Fruit fly (Drosophila melanogaster): ENCODE results near the gene ash1.
A peak's percentile ranks its signal among the peaks of the same experiment; 100 is the strongest.

Gene ash1

dm6 chr3L:19590422-19590821 lies 8.1 kb downstream of the ash1 start, which contains the start of gene CG14100 (continued):
- TF ChIP-seq CG1621 (tag; optimal IDR thresholded peaks at IDR 0.05) (peak; percentile 100), Hr38 (GFP tag; optimal IDR thresholded peaks at IDR 0.05) (peak; percentile 100), acj6 (GFP tag; optimal IDR thresholded peaks at IDR 0.05) (peak; percentile 100), CG6163 (GFP tag; IDR thresholded peaks at IDR 0.05) (peak; percentile 100), Blimp-1 (GFP tag; optimal IDR thresholded peaks at IDR 0.05) (peak; percentile 99), net (GFP tag; optimal IDR thresholded peaks at IDR 0.05) (peak; percentile 100), CG15336 (GFP tag; IDR thresholded peaks at IDR 0.05) (peak; percentile 100), svp (GFP tag) (peak; percentile 100), vri (GFP tag; optimal IDR thresholded peaks at IDR 0.05) (peak; percentile 100), CG8632 (GFP tag; optimal IDR thresholded peaks at IDR 0.05) (peak; percentile 100), CG10631 (GFP tag; optimal IDR thresholded peaks at IDR 0.05) (peak; percentile 100), Eip93F (GFP tag; optimal IDR thresholded peaks at IDR 0.05) (peak; percentile 100), esn (GFP tag; optimal IDR thresholded peaks at IDR 0.05) (peak; percentile 100), CG32006 (GFP tag; optimal IDR thresholded peaks at IDR 0.05) (peak; percentile 100), fkh (GFP tag; optimal IDR thresholded peaks at IDR 0.05) (peak; percentile 100), Eip78C (GFP tag) (peak; percentile 100), fd85E (GFP tag; optimal IDR thresholded peaks at IDR 0.05) (peak; percentile 99), CG8319 (GFP tag; optimal IDR thresholded peaks at IDR 0.05) (peak; percentile 100), CG11902 (GFP tag; optimal IDR thresholded peaks at IDR 0.05) (peak; percentile 100), CG6808 (GFP tag; optimal IDR thresholded peaks at IDR 0.05) (peak; percentile 99), Smox (GFP tag; optimal IDR thresholded peaks at IDR 0.05) (peak; percentile 100), eg (GFP tag; IDR thresholded peaks at IDR 0.05) (peak; percentile 100), Sox102F (GFP tag; optimal IDR thresholded peaks at IDR 0.05) (peak; percentile 100), salr (GFP tag; optimal IDR thresholded peaks at IDR 0.05) (peak; percentile 100), dac (GFP tag; optimal IDR thresholded peaks at IDR 0.05) (peak; percentile 100), Ets21C (GFP tag; optimal IDR thresholded peaks at IDR 0.05) (peak; percentile 100), CG31627 (GFP tag; optimal IDR thresholded peaks at IDR 0.05) (peak; percentile 100), achi (GFP tag; optimal IDR thresholded peaks at IDR 0.05) (peak; percentile 100), CG9139 (GFP tag; optimal IDR thresholded peaks at IDR 0.05) (peak; percentile 100), Sox14 (GFP tag; optimal IDR thresholded peaks at IDR 0.05) (peak; percentile 100), dsx (GFP tag; optimal IDR thresholded peaks at IDR 0.05; ENCODE audit: poor library complexity, severe bottlenecking) (peak; percentile 99), CG3032 (tag; optimal IDR thresholded peaks at IDR 0.05) (peak; percentile 100), pdm3 (GFP tag; optimal IDR thresholded peaks at IDR 0.05) (peak; percentile 100), cyc (GFP tag; optimal IDR thresholded peaks at IDR 0.05) (peak; percentile 100), lz (GFP tag; optimal IDR thresholded peaks at IDR 0.05) (peak; percentile 100), spab (GFP tag; optimal IDR thresholded peaks at IDR 0.05) (peak; percentile 100), CG34406 (GFP tag; optimal IDR thresholded peaks at IDR 0.05) (peak; percentile 100)

dm6 chr3L:19585979-19586378 lies 12.6 kb downstream of the ash1 start, which contains the start of the genes CG9231 and CG9330:
CG9231 (minus strand) TSS chr3L:19586003.
CG9330 (plus strand) TSS chr3L:19586253.
- TF ChIP-seq Hr38 (GFP tag; optimal IDR thresholded peaks at IDR 0.05) (no peak), CG11294 (GFP tag; IDR thresholded peaks at IDR 0.05) (no peak), Hr39 (GFP tag; optimal IDR thresholded peaks at IDR 0.05) (peak; percentile 17), CG15336 (GFP tag; IDR thresholded peaks at IDR 0.05) (no peak), dsx (GFP tag; optimal IDR thresholded peaks at IDR 0.05; ENCODE audit: poor library complexity, severe bottlenecking) (no peak), vri (GFP tag; optimal IDR thresholded peaks at IDR 0.05) (peak; percentile 5), Sox14 (GFP tag; optimal IDR thresholded peaks at IDR 0.05) (peak; percentile 47), CG6808 (GFP tag; optimal IDR thresholded peaks at IDR 0.05) (no peak), cyc (GFP tag; optimal IDR thresholded peaks at IDR 0.05) (peak; percentile 17), CG11902 (GFP tag; optimal IDR thresholded peaks at IDR 0.05) (no peak), achi (GFP tag; optimal IDR thresholded peaks at IDR 0.05) (peak; percentile 83), Smox (GFP tag; optimal IDR thresholded peaks at IDR 0.05) (peak; percentile 23), CG10669 (GFP tag; optimal IDR thresholded peaks at IDR 0.05) (no peak), Hr4 (GFP tag; optimal IDR thresholded peaks at IDR 0.05) (peak; percentile 10), CG4318 (GFP tag; optimal IDR thresholded peaks at IDR 0.05) (no peak), lz (GFP tag; optimal IDR thresholded peaks at IDR 0.05) (peak; percentile 22), CG1621 (tag; optimal IDR thresholded peaks at IDR 0.05) (no peak), CG3032 (tag; optimal IDR thresholded peaks at IDR 0.05) (peak; percentile 25), svp (GFP tag) (no peak), CG31627 (GFP tag; optimal IDR thresholded peaks at IDR 0.05) (peak; percentile 18), CG3919 (GFP tag; optimal IDR thresholded peaks at IDR 0.05) (no peak), Met (GFP tag; optimal IDR thresholded peaks at IDR 0.05) (peak; percentile 23), dac (GFP tag; optimal IDR thresholded peaks at IDR 0.05) (no peak), Blimp-1 (GFP tag; optimal IDR thresholded peaks at IDR 0.05) (no peak), CG6276 (GFP tag; optimal IDR thresholded peaks at IDR 0.05) (no peak), Eip78C (GFP tag) (peak; percentile 87), esn (GFP tag; optimal IDR thresholded peaks at IDR 0.05) (peak; percentile 49), topi (GFP tag; optimal IDR thresholded peaks at IDR 0.05) (peak; percentile 11), eg (GFP tag; IDR thresholded peaks at IDR 0.05) (no peak), CG6854 (GFP tag; optimal IDR thresholded peaks at IDR 0.05) (no peak)
